Fruit fly (Drosophila melanogaster): ENCODE results near the gene CG31882.

- TF ChIP-seq CG5204 (GFP tag; optimal IDR thresholded peaks at IDR 0.05) (no peak), kay (GFP tag; ENCODE audit: borderline replicate concordance) (no peak), CG12768 (GFP tag; optimal IDR thresholded peaks at IDR 0.05) (no peak), tj (GFP tag; optimal IDR thresholded peaks at IDR 0.05) (no peak), toe (GFP tag; optimal IDR thresholded peaks at IDR 0.05) (no peak), CG14711 (tag; optimal IDR thresholded peaks at IDR 0.05) (no peak), ovo (GFP tag; optimal IDR thresholded peaks at IDR 0.05) (no peak), cic (GFP tag; optimal IDR thresholded peaks at IDR 0.05) (peak; percentile 40), Mnt (GFP tag; optimal IDR thresholded peaks at IDR 0.05) (no peak), Hr96 (GFP tag; optimal IDR thresholded peaks at IDR 0.05) (no peak), pad (GFP tag; optimal IDR thresholded peaks at IDR 0.05) (no peak), cnc (optimal IDR thresholded peaks at IDR 0.05) (peak in 1 of 2 experiments; percentile 54), CG7045 (GFP tag; optimal IDR thresholded peaks at IDR 0.05) (no peak), Clk (GFP tag; optimal IDR thresholded peaks at IDR 0.05) (no peak)
Measured at dm6 chr2L:9614674-9615258, 10.3 kb downstream of the CG31882 start.
